Fruit fly (Drosophila melanogaster) whole organism, embryonic: ENCODE results near the gene CG7860.

ENCODE experiments used
- ATbp ChIP-seq: fragments of 200-800 bp; sonication (Bioruptor generic); optimal IDR thresholded peaks from 2 replicates; lab custom pipeline; 2017; ENCODE audit warnings: missing biosample characterization, mild to moderate bottlenecking, missing genetic modification characterization, missing genetic modification reagents
- Ada2b ChIP-seq: fragments of 200-800 bp; sonication (Bioruptor generic); IDR thresholded peaks from 2 replicates; pipeline ENCODE4 v1.3.6; 2022; ENCODE audit warnings: missing biosample characterization, missing genetic modification characterization
- Blimp-1 ChIP-seq: fragments of 200-800 bp; sonication (Bioruptor generic); optimal IDR thresholded peaks from 3 replicates; lab custom pipeline; 2018; ENCODE audit warnings: missing biosample characterization, missing genetic modification characterization, mild to moderate bottlenecking, moderate library complexity, missing genetic modification reagents
- CG1024 ChIP-seq: fragments of 200-800 bp; sonication (Bioruptor generic); IDR thresholded peaks from 2 replicates; pipeline ENCODE4 v1.3.6; 2022; ENCODE audit warnings: missing biosample characterization, missing genetic modification characterization
- CG10979 ChIP-seq: fragments of 200-800 bp; sonication (Bioruptor generic); optimal IDR thresholded peaks from 2 replicates; lab custom pipeline; 2018; ENCODE audit warnings: missing biosample characterization, mild to moderate bottlenecking, missing genetic modification characterization, moderate library complexity
- CG11085 ChIP-seq: fragments of 200-800 bp; sonication (Bioruptor generic); IDR thresholded peaks from 2 replicates; pipeline ENCODE4 v1.3.6; 2022; ENCODE audit warnings: missing biosample characterization, missing genetic modification characterization
- CG11504 ChIP-seq: fragments of 200-800 bp; sonication (Bioruptor generic); optimal IDR thresholded peaks from 3 replicates; lab custom pipeline; 2019; ENCODE audit warnings: missing biosample characterization, mild to moderate bottlenecking, missing genetic modification characterization, moderate library complexity
- CG12236 ChIP-seq: fragments of 200-800 bp; sonication (Bioruptor generic); optimal IDR thresholded peaks from 2 replicates; lab custom pipeline; 2016; ENCODE audit warnings: missing biosample characterization, missing genetic modification characterization
- CG13287 ChIP-seq: fragments of 200-800 bp; sonication (Bioruptor generic); IDR thresholded peaks from 2 replicates; pipeline ENCODE4 v1.3.6; 2022; ENCODE audit warnings: missing biosample characterization, missing genetic modification characterization; ENCODE audit not compliant: partially characterized antibody
- CG13296 ChIP-seq: fragments of 200-800 bp; sonication (Bioruptor generic); optimal IDR thresholded peaks from 3 replicates; lab custom pipeline; 2018; ENCODE audit warnings: missing biosample characterization, mild to moderate bottlenecking, missing genetic modification characterization
- CG13624 ChIP-seq: fragments of 200-800 bp; sonication (Bioruptor generic); optimal IDR thresholded peaks from 2 replicates; lab custom pipeline; 2016; ENCODE audit warnings: missing biosample characterization, missing genetic modification characterization
- CG18262 ChIP-seq: fragments of 200-800 bp; optimal IDR thresholded peaks from 3 replicates; lab custom pipeline; 2019; ENCODE audit warnings: missing biosample characterization, mild to moderate bottlenecking, missing genetic modification characterization, moderate library complexity
- CG18619 ChIP-seq: fragments of 200-800 bp; sonication (Bioruptor generic); optimal IDR thresholded peaks from 3 replicates; lab custom pipeline; 2017; ENCODE audit warnings: missing biosample characterization, mild to moderate bottlenecking, missing genetic modification characterization
- CG18764 ChIP-seq: fragments of 200-800 bp; sonication (Bioruptor generic); optimal IDR thresholded peaks from 3 replicates; lab custom pipeline; 2016; ENCODE audit warnings: missing biosample characterization, missing genetic modification characterization
- CG2678 ChIP-seq: fragments of 200-800 bp; sonication (Bioruptor generic); optimal IDR thresholded peaks from 3 replicates; lab custom pipeline; 2019; ENCODE audit warnings: missing biosample characterization, mild to moderate bottlenecking, missing genetic modification characterization, moderate library complexity
- CG2712 ChIP-seq: fragments of 200-800 bp; optimal IDR thresholded peaks from 3 replicates; lab custom pipeline; 2019; ENCODE audit warnings: missing biosample characterization, mild to moderate bottlenecking, missing genetic modification characterization, moderate library complexity
- CG31224 ChIP-seq: fragments of 200-800 bp; sonication (Bioruptor generic); IDR thresholded peaks from 2 replicates; pipeline ENCODE4 v1.3.6; 2022; ENCODE audit warnings: missing biosample characterization, missing genetic modification characterization
- CG31441 ChIP-seq: fragments of 200-800 bp; sonication (Bioruptor generic); IDR thresholded peaks from 2 replicates; pipeline ENCODE4 v1.3.6; 2022; ENCODE audit warnings: missing biosample characterization, missing genetic modification characterization
- CG7271 ChIP-seq: fragments of 200-800 bp; sonication (Bioruptor generic); optimal IDR thresholded peaks from 2 replicates; lab custom pipeline; 2018; ENCODE audit warnings: missing biosample characterization, mild to moderate bottlenecking, missing genetic modification characterization, moderate library complexity
- CG7839 ChIP-seq: fragments of 200-800 bp; sonication (Bioruptor generic); optimal IDR thresholded peaks from 3 replicates; lab custom pipeline; 2018; ENCODE audit warnings: missing biosample characterization, mild to moderate bottlenecking, missing genetic modification characterization, moderate library complexity
- CG8281 ChIP-seq: fragments of 200-800 bp; sonication (Bioruptor generic); optimal IDR thresholded peaks from 2 replicates; lab custom pipeline; 2018; ENCODE audit warnings: missing biosample characterization, mild to moderate bottlenecking, missing genetic modification characterization, moderate library complexity
- CG8290 ChIP-seq, 3 experiments: fragments of 200-800 bp; sonication (Bioruptor generic); optimal IDR thresholded peaks; 2 replicates each; lab custom pipeline; 2016 to 2019; ENCODE audit warnings: missing biosample characterization in 3 of 3, missing genetic modification characterization in 3 of 3, mild to moderate bottlenecking in 2 of 3, moderate library complexity in 1 of 3
- CG8388 ChIP-seq: fragments of 200-800 bp; sonication (Bioruptor generic); optimal IDR thresholded peaks from 2 replicates; lab custom pipeline; 2019; ENCODE audit warnings: missing biosample characterization, mild to moderate bottlenecking, missing genetic modification characterization, moderate library complexity
- Drgx ChIP-seq: fragments of 200-800 bp; sonication (Bioruptor generic); IDR thresholded peaks from 2 replicates; pipeline ENCODE4 v1.3.6; 2022; ENCODE audit warnings: missing biosample characterization, missing genetic modification characterization
- H2.0 ChIP-seq: fragments of 200-800 bp; sonication (Bioruptor generic); IDR thresholded peaks from 2 replicates; pipeline ENCODE4 v1.3.6; 2022; ENCODE audit warnings: missing biosample characterization, missing genetic modification characterization
- Hey ChIP-seq: fragments of 200-800 bp; sonication (Bioruptor generic); optimal IDR thresholded peaks from 3 replicates; lab custom pipeline; 2018; ENCODE audit warnings: missing biosample characterization, mild to moderate bottlenecking, missing genetic modification characterization
- Med ChIP-seq: fragments of 200-800 bp; sonication (Bioruptor generic); peaks from one replicate; lab custom pipeline; 2016; ENCODE audit warnings: missing biosample characterization, missing genetic modification characterization, mild to moderate bottlenecking, inconsistent platforms, moderate library complexity
- bsh ChIP-seq, 2 experiments: fragments of 200-800 bp; sonication (Bioruptor generic); optimal IDR thresholded peaks; 2 replicates each; lab custom pipeline; 2017 to 2018; ENCODE audit warnings: mild to moderate bottlenecking in 2 of 2, missing biosample characterization in 2 of 2, missing genetic modification characterization in 2 of 2, moderate library complexity in 1 of 2
- crol ChIP-seq: fragments of 200-800 bp; sonication (Bioruptor generic); IDR thresholded peaks from 2 replicates; pipeline ENCODE4 v1.3.6; 2022; ENCODE audit warnings: missing biosample characterization, missing genetic modification characterization
- dmrt99B ChIP-seq: fragments of 200-800 bp; sonication (Bioruptor generic); optimal IDR thresholded peaks from 2 replicates; lab custom pipeline; 2018; ENCODE audit warnings: missing biosample characterization, mild to moderate bottlenecking, missing genetic modification characterization, moderate library complexity
- gem ChIP-seq: fragments of 200-800 bp; sonication (Bioruptor generic); optimal IDR thresholded peaks from 2 replicates; lab custom pipeline; 2019; ENCODE audit warnings: missing biosample characterization, mild to moderate bottlenecking, missing genetic modification characterization, moderate library complexity
- grn ChIP-seq: fragments of 200-800 bp; sonication (Bioruptor generic); optimal IDR thresholded peaks from 3 replicates; lab custom pipeline; 2017; ENCODE audit warnings: missing biosample characterization, missing genetic modification characterization
- h ChIP-seq: fragments of >200 bp; optimal IDR thresholded peaks from 2 replicates; lab custom pipeline; 2017
- lab ChIP-seq: fragments of 200-800 bp; sonication (Bioruptor generic); optimal IDR thresholded peaks from 3 replicates; lab custom pipeline; 2017; ENCODE audit warnings: missing biosample characterization, missing genetic modification characterization, mild to moderate bottlenecking, moderate library complexity, missing genetic modification reagents
- lola ChIP-seq, 3 experiments: fragments of >200 bp in 2 of 3; fragments of 200-800 bp in 1 of 3; sonication (Bioruptor generic) in 1 of 3; optimal IDR thresholded peaks; 2 replicates each; lab custom pipeline; 2017 to 2019; ENCODE audit warnings: missing biosample characterization in 3 of 3, missing genetic modification characterization in 3 of 3, mild to moderate bottlenecking in 1 of 3, moderate library complexity in 1 of 3
- luna ChIP-seq: fragments of 200-800 bp; sonication (Bioruptor generic); optimal IDR thresholded peaks from 2 replicates; lab custom pipeline; 2016; ENCODE audit warnings: missing biosample characterization, missing genetic modification characterization
- nmo ChIP-seq: fragments of 200-800 bp; sonication (Bioruptor generic); optimal IDR thresholded peaks from 2 replicates; lab custom pipeline; 2018; ENCODE audit warnings: missing biosample characterization, mild to moderate bottlenecking, missing genetic modification characterization, moderate library complexity
- phol ChIP-seq: fragments of 200-800 bp; sonication (Bioruptor generic); optimal IDR thresholded peaks from 3 replicates; lab custom pipeline; 2018; ENCODE audit warnings: missing biosample characterization, mild to moderate bottlenecking, missing genetic modification characterization, moderate library complexity
- repo ChIP-seq: fragments of 200-800 bp; sonication (Bioruptor generic); optimal IDR thresholded peaks from 2 replicates; lab custom pipeline; 2016; ENCODE audit warnings: missing biosample characterization, missing genetic modification characterization
- scrt ChIP-seq: fragments of 200-800 bp; sonication (Bioruptor generic); optimal IDR thresholded peaks from 2 replicates; lab custom pipeline; 2018; ENCODE audit warnings: missing biosample characterization, mild to moderate bottlenecking, missing genetic modification characterization, moderate library complexity
- sd ChIP-seq: fragments of 200-800 bp; sonication (Bioruptor generic); optimal IDR thresholded peaks from 3 replicates; lab custom pipeline; 2018; ENCODE audit warnings: missing biosample characterization, mild to moderate bottlenecking, missing genetic modification characterization, moderate library complexity
- sens ChIP-seq: fragments of 200-800 bp; sonication (Bioruptor generic); peaks from one replicate; lab custom pipeline; 2016; ENCODE audit warnings: missing biosample characterization, missing genetic modification characterization
- sr ChIP-seq: fragments of 200-800 bp; sonication (Bioruptor generic); IDR thresholded peaks from 3 replicates; pipeline ENCODE4 v1.3.6; 2022; ENCODE audit warnings: missing biosample characterization, missing genetic modification characterization
- tna ChIP-seq: fragments of 200-800 bp; sonication (Bioruptor generic); IDR thresholded peaks from 2 replicates; pipeline ENCODE4 v1.3.6; 2022; ENCODE audit warnings: missing biosample characterization, missing genetic modification characterization; ENCODE audit not compliant: partially characterized antibody
- twi ChIP-seq: fragments of 200-800 bp; optimal IDR thresholded peaks from 2 replicates; lab custom pipeline; 2019; ENCODE audit warnings: missing biosample characterization, mild to moderate bottlenecking, missing genetic modification characterization, moderate library complexity

CG7860 gene

dm6 chrX:15539856-15540488 is 28.8 kb upstream of the CG7860 start:
- TF ChIP-seq CG10979 (peak; percentile 11), scrt (GFP tag; lab: Kevin White, UChicago) (no peak), twi (tag; lab: Kevin White, UChicago) (peak; percentile 49), CG7271 (tag; lab: Kevin White, UChicago) (no peak), CG1024 (GFP tag; lab: Robert Waterston, UW) (no peak), nmo (GFP tag; lab: Kevin White, UChicago) (peak; percentile 24), CG11504 (tag; lab: Kevin White, UChicago) (peak; percentile 21), crol (GFP tag; lab: Robert Waterston, UW) (peak; percentile 76), CG18262 (tag; lab: Kevin White, UChicago) (peak; percentile 7), lab (GFP tag; lab: Kevin White, UChicago) (peak; percentile 41), CG8281 (tag; lab: Kevin White, UChicago) (peak; percentile 38), grn (peak; percentile 21), lola (GFP tag; optimal IDR thresholded peaks at IDR 0.05; lab: Kevin White, UChicago) (peak in 1 of 3 experiments; percentile 7), CG13296 (GFP tag; lab: Kevin White, UChicago) (no peak), Blimp-1 (peak; percentile 25), sd (tag; lab: Kevin White, UChicago) (no peak), phol (tag; lab: Kevin White, UChicago) (peak; percentile 11), CG31441 (GFP tag; lab: Robert Waterston, UW) (peak; percentile 37; the same call in 1 of the 2 replicates), bsh (GFP tag; optimal IDR thresholded peaks at IDR 0.05; lab: Kevin White, UChicago) (peak in 1 of 2 experiments; percentile 33), luna (no peak), CG7839 (peak; percentile 40), CG2712 (tag; lab: Kevin White, UChicago) (peak; percentile 13), CG2678 (tag; lab: Kevin White, UChicago) (peak; percentile 9), dmrt99B (no peak), gem (tag; lab: Kevin White, UChicago) (peak; percentile 29)

dm6 chrX:15543479-15544044 is 25.2 kb upstream of the CG7860 start:
- TF ChIP-seq CG12236 (GFP tag; lab: Kevin White, UChicago) (no peak), CG13287 (GFP tag; lab: Robert Waterston, UW) (no peak), CG18262 (tag; lab: Kevin White, UChicago) (no peak), sens (GFP tag; lab: Kevin White, UChicago) (peak; percentile 19), Drgx (GFP tag; lab: Robert Waterston, UW) (peak; percentile 73)

dm6 chrX:15545467-15546197 is 23.2 kb upstream of the CG7860 start:
- TF ChIP-seq sd (tag; lab: Kevin White, UChicago), result peak; percentile 15
- TF ChIP-seq repo (GFP tag; lab: Kevin White, UChicago), result no peak
- TF ChIP-seq h (lab: Kevin White, UChicago), result no peak
- no peak for TF ChIP-seq CG8388 (GFP tag; lab: Kevin White, UChicago)
- TF ChIP-seq sr, result no peak
- no peak for TF ChIP-seq CG18764 (GFP tag; lab: Kevin White, UChicago)
- peak; percentile 2 for TF ChIP-seq Med (GFP tag; lab: Kevin White, UChicago)
- TF ChIP-seq tna (GFP tag; lab: Robert Waterston, UW), result no peak
- TF ChIP-seq CG8290 (GFP tag; optimal IDR thresholded peaks at IDR 0.05; lab: Kevin White, UChicago), result no peak
- TF ChIP-seq CG8290 (tag; optimal IDR thresholded peaks at IDR 0.05; lab: Kevin White, UChicago), result no peak
- TF ChIP-seq CG11085 (GFP tag; lab: Robert Waterston, UW), result no peak
- TF ChIP-seq Ada2b, result no peak
- no peak for TF ChIP-seq CG13624 (GFP tag; lab: Kevin White, UChicago)
- TF ChIP-seq H2.0 (GFP tag; lab: Robert Waterston, UW), result no peak
- no peak for TF ChIP-seq Hey
- TF ChIP-seq CG31224 (GFP tag; lab: Robert Waterston, UW), result no peak
- no peak for TF ChIP-seq ATbp (GFP tag; lab: Kevin White, UChicago)
- no peak for TF ChIP-seq CG18619
